Fruit fly (Drosophila melanogaster): ENCODE data around the gene Rubicon.

Rubicon gene

dm6 chrX:8653955-8654589 lies 22.8 kb upstream of the Rubicon start:
- TF ChIP-seq Hnf4 (GFP tag; optimal IDR thresholded peaks at IDR 0.05), result no peak

dm6 chrX:8655228-8655627 lies 21.6 kb upstream of the Rubicon start:
- TF ChIP-seq Jra (GFP tag; optimal IDR thresholded peaks at IDR 0.05) (no peak), CG32264 (GFP tag; optimal IDR thresholded peaks at IDR 0.05) (no peak), br (GFP tag; optimal IDR thresholded peaks at IDR 0.05) (no peak), rgr (GFP tag; optimal IDR thresholded peaks at IDR 0.05) (no peak), Mio (GFP tag; optimal IDR thresholded peaks at IDR 0.05) (no peak), tai (GFP tag; optimal IDR thresholded peaks at IDR 0.05) (no peak), jim (GFP tag; optimal IDR thresholded peaks at IDR 0.05) (no peak), Hr83 (GFP tag; optimal IDR thresholded peaks at IDR 0.05; ENCODE audit: poor library complexity, severe bottlenecking) (no peak), Hnf4 (GFP tag; optimal IDR thresholded peaks at IDR 0.05) (no peak), Hr78 (GFP tag; optimal IDR thresholded peaks at IDR 0.05) (no peak), brk (GFP tag; optimal IDR thresholded peaks at IDR 0.05) (no peak), dsf (GFP tag; optimal IDR thresholded peaks at IDR 0.05; ENCODE audit: borderline replicate concordance) (no peak), GATAd (GFP tag; optimal IDR thresholded peaks at IDR 0.05) (no peak), OdsH (GFP tag; optimal IDR thresholded peaks at IDR 0.05) (no peak), CrebA (GFP tag; optimal IDR thresholded peaks at IDR 0.05; ENCODE audit: borderline replicate concordance) (no peak), Dif (GFP tag; optimal IDR thresholded peaks at IDR 0.05; ENCODE audit: partially characterized antibody) (no peak), HLH106 (tag; optimal IDR thresholded peaks at IDR 0.05) (no peak), Abd-B (GFP tag; optimal IDR thresholded peaks at IDR 0.05) (no peak)

- TF ChIP-seq pan (optimal IDR thresholded peaks at IDR 0.05) (no peak), CG9705 (GFP tag; optimal IDR thresholded peaks at IDR 0.05) (peak; percentile 38), Dfd (GFP tag; optimal IDR thresholded peaks at IDR 0.05) (no peak), Hr83 (GFP tag; optimal IDR thresholded peaks at IDR 0.05; ENCODE audit: poor library complexity, severe bottlenecking) (no peak), sage (GFP tag; optimal IDR thresholded peaks at IDR 0.05) (peak; percentile 24), fru (GFP tag; optimal IDR thresholded peaks at IDR 0.05) (peak; percentile 50), dsf (GFP tag; optimal IDR thresholded peaks at IDR 0.05; ENCODE audit: borderline replicate concordance) (no peak), psq (GFP tag; optimal IDR thresholded peaks at IDR 0.05) (peak; percentile 37), GATAd (GFP tag; optimal IDR thresholded peaks at IDR 0.05) (no peak), HLH106 (tag; optimal IDR thresholded peaks at IDR 0.05) (peak; percentile 72), CrebA (GFP tag; optimal IDR thresholded peaks at IDR 0.05; ENCODE audit: borderline replicate concordance) (no peak), h (GFP tag; optimal IDR thresholded peaks at IDR 0.05) (peak; percentile 59), N (GFP tag; optimal IDR thresholded peaks at IDR 0.05) (no peak), sv (GFP tag; optimal IDR thresholded peaks at IDR 0.05) (peak; percentile 53), Rel (GFP tag; optimal IDR thresholded peaks at IDR 0.05) (no peak), Rel (tag; optimal IDR thresholded peaks at IDR 0.05) (peak; percentile 3), foxo (GFP tag; optimal IDR thresholded peaks at IDR 0.05) (peak in 1 of 2 experiments; percentile 58), Sp1 (GFP tag; optimal IDR thresholded peaks at IDR 0.05) (peak; percentile 65), Dif (GFP tag; optimal IDR thresholded peaks at IDR 0.05; ENCODE audit: partially characterized antibody) (peak; percentile 3), br (GFP tag; optimal IDR thresholded peaks at IDR 0.05) (peak; percentile 52), CG32264 (GFP tag; optimal IDR thresholded peaks at IDR 0.05) (no peak), Vsx2 (GFP tag; optimal IDR thresholded peaks at IDR 0.05; ENCODE audit: partially characterized antibody) (no peak), Myc (optimal IDR thresholded peaks at IDR 0.05) (no peak), Jra (GFP tag; optimal IDR thresholded peaks at IDR 0.05) (no peak), lola (GFP tag; optimal IDR thresholded peaks at IDR 0.05) (no peak), dl (GFP tag; optimal IDR thresholded peaks at IDR 0.05; ENCODE audit: insufficient read depth in 1 of 2, partially characterized antibody in 2 of 2) (no peak), OdsH (GFP tag; optimal IDR thresholded peaks at IDR 0.05) (peak; percentile 18), Hnf4 (GFP tag; optimal IDR thresholded peaks at IDR 0.05) (peak; percentile 25), Mio (GFP tag; optimal IDR thresholded peaks at IDR 0.05) (no peak), Abd-B (GFP tag; optimal IDR thresholded peaks at IDR 0.05) (no peak), woc (GFP tag; optimal IDR thresholded peaks at IDR 0.05) (peak; percentile 16), usp (GFP tag; optimal IDR thresholded peaks at IDR 0.05) (no peak), dmrt93B (GFP tag; optimal IDR thresholded peaks at IDR 0.05) (peak; percentile 47), brk (GFP tag; optimal IDR thresholded peaks at IDR 0.05) (no peak), Hr78 (GFP tag; optimal IDR thresholded peaks at IDR 0.05) (no peak), rgr (GFP tag; optimal IDR thresholded peaks at IDR 0.05) (peak; percentile 46), ey (GFP tag; optimal IDR thresholded peaks at IDR 0.05) (peak; percentile 67), jim (GFP tag; optimal IDR thresholded peaks at IDR 0.05) (no peak)
Measured at dm6 chrX:8656550-8657431, 20.1 kb upstream of the Rubicon start.
